Fruit fly (Drosophila melanogaster): Measurements from ENCODE around the gene CG1640.
A peak's percentile ranks its signal among the peaks of the same experiment; 100 is the strongest.

The CG1640 gene

DNA sequence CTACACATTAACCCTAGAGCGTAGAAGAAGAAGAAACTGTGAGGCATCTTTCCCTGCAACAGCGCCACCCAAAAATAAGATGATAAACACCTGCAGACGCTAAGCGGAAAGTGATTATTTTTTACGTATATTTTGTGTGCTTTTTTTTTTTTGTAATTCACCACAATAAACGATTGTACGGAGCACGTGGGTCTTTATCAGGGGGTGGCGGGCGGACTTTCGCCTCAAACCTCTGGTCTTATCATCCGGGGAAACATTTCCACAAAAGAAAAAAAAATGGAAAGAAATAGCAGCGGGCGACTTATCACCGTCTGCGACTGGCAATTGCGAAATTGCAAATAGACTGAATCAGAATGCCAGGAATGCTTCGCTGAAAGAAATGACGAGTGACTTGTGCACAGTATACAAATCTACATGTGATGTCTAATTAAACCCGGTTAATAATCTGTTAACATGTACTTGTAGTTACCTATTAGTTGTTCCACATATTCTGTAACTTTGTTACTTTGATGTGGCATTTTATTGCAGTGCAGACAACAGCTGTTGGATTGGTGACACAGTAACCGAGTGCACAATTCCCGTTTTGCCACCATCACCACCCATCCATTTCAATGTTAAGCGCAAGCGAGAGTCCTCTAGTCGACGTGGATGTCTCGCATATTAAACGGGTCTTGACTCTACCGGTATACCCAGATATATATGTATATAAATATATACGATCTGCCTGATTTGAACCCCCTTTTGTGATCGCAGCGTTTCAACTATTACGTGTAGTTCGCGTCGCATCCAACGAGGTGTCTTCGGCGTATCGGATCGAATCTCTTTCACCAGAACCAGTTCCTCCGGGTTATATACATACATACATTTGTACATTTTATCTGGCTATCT is 38.3 kb upstream of the CG1640 start (continued):
- peak; percentile 83 for TF ChIP-seq Hr39 (GFP tag; optimal IDR thresholded peaks at IDR 0.05)
- TF ChIP-seq esn (GFP tag; optimal IDR thresholded peaks at IDR 0.05): peak; percentile 89
- peak; percentile 84 for TF ChIP-seq Gug (GFP tag; IDR thresholded peaks at IDR 0.05)
- peak; percentile 2 for TF ChIP-seq CG9139 (GFP tag; optimal IDR thresholded peaks at IDR 0.05)
- peak; percentile 66 for TF ChIP-seq CG8319 (GFP tag; optimal IDR thresholded peaks at IDR 0.05)
- TF ChIP-seq fkh (GFP tag; optimal IDR thresholded peaks at IDR 0.05): no peak
- peak; percentile 82 for TF ChIP-seq Smox (GFP tag; optimal IDR thresholded peaks at IDR 0.05)
- TF ChIP-seq lz (GFP tag; optimal IDR thresholded peaks at IDR 0.05): peak; percentile 87
- peak; percentile 87 for TF ChIP-seq OdsH (GFP tag; optimal IDR thresholded peaks at IDR 0.05)
- no peak for TF ChIP-seq Hr38 (GFP tag; optimal IDR thresholded peaks at IDR 0.05)
- peak; percentile 84 for TF ChIP-seq CG10669 (GFP tag; optimal IDR thresholded peaks at IDR 0.05)
- peak; percentile 79 for TF ChIP-seq achi (GFP tag; optimal IDR thresholded peaks at IDR 0.05)
- peak; percentile 73 for TF ChIP-seq CG3032 (tag; optimal IDR thresholded peaks at IDR 0.05)
- TF ChIP-seq CG11902 (GFP tag; optimal IDR thresholded peaks at IDR 0.05): peak; percentile 69
- TF ChIP-seq CG6163 (GFP tag; IDR thresholded peaks at IDR 0.05): peak; percentile 93
- peak; percentile 89 for TF ChIP-seq Eip75B (GFP tag; optimal IDR thresholded peaks at IDR 0.05)
- TF ChIP-seq CG6808 (GFP tag; optimal IDR thresholded peaks at IDR 0.05): peak; percentile 68
- TF ChIP-seq Hr4 (GFP tag; optimal IDR thresholded peaks at IDR 0.05): peak; percentile 86
- TF ChIP-seq topi (GFP tag; optimal IDR thresholded peaks at IDR 0.05): peak; percentile 89
- TF ChIP-seq CG16779 (tag; optimal IDR thresholded peaks at IDR 0.05): peak; percentile 69

DNA sequence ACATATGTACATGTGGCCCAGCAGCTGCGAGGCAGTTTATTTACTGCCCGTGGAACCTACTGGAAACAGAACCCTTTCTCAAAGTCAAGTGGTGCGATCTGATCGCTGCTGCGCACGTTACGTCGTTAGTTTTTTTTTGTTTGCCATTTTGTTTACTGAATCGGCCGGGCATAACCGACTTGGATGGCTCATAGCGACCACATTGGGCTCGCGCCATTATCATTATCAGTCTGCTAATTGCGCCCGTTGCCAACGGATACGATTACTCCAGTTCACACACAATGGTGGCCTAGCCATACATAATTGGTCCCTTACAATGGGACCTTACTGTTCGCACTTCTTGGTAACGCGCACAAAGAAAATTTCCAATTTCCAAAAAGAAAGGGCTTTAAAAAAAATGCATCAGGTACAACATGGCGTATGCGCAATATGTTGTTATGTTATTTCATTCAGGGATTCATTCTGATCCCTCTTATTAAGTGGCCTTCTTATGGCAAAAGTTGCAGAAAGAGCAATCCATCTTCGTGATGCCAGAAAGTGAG is 37.6 kb upstream of the CG1640 start:
- peak; percentile 28 for TF ChIP-seq CG6792 (GFP tag; optimal IDR thresholded peaks at IDR 0.05)
- TF ChIP-seq CG6163 (GFP tag; IDR thresholded peaks at IDR 0.05): peak; percentile 29; the same call in 1 of the 3 replicates
- peak; percentile 78 for TF ChIP-seq Eip78C (GFP tag)
- TF ChIP-seq CG10669 (GFP tag; optimal IDR thresholded peaks at IDR 0.05): no peak
- no peak for TF ChIP-seq CG1621 (tag; optimal IDR thresholded peaks at IDR 0.05)
- peak; percentile 82 for TF ChIP-seq CG32006 (GFP tag; optimal IDR thresholded peaks at IDR 0.05)
- no peak for TF ChIP-seq CG16779 (tag; optimal IDR thresholded peaks at IDR 0.05)
- no peak for TF ChIP-seq Sox15 (GFP tag; optimal IDR thresholded peaks at IDR 0.05)
- TF ChIP-seq CG15336 (GFP tag; IDR thresholded peaks at IDR 0.05): no peak
- peak; percentile 35 for TF ChIP-seq net (GFP tag; optimal IDR thresholded peaks at IDR 0.05)
- peak; percentile 49 for TF ChIP-seq esn (GFP tag; optimal IDR thresholded peaks at IDR 0.05)
- TF ChIP-seq fkh (GFP tag; optimal IDR thresholded peaks at IDR 0.05): peak; percentile 75
- no peak for TF ChIP-seq Eip93F (GFP tag; optimal IDR thresholded peaks at IDR 0.05)
- peak; percentile 85 for TF ChIP-seq svp (GFP tag)
- TF ChIP-seq CG9139 (GFP tag; optimal IDR thresholded peaks at IDR 0.05): no peak
- no peak for TF ChIP-seq CG11762 (GFP tag; optimal IDR thresholded peaks at IDR 0.05; ENCODE audit: insufficient read depth)
- TF ChIP-seq CG4318 (GFP tag; optimal IDR thresholded peaks at IDR 0.05): peak; percentile 41
- no peak for TF ChIP-seq CG11902 (GFP tag; optimal IDR thresholded peaks at IDR 0.05)
- peak; percentile 22 for TF ChIP-seq Sox102F (GFP tag; optimal IDR thresholded peaks at IDR 0.05)
- TF ChIP-seq Smox (GFP tag; optimal IDR thresholded peaks at IDR 0.05): peak; percentile 17
- TF ChIP-seq CG7368 (GFP tag; optimal IDR thresholded peaks at IDR 0.05): peak; percentile 28
- TF ChIP-seq Hr38 (GFP tag; optimal IDR thresholded peaks at IDR 0.05): no peak
- TF ChIP-seq eg (GFP tag; IDR thresholded peaks at IDR 0.05): no peak
- TF ChIP-seq CG10631 (GFP tag; optimal IDR thresholded peaks at IDR 0.05): peak; percentile 39
- peak; percentile 46 for TF ChIP-seq topi (GFP tag; optimal IDR thresholded peaks at IDR 0.05)
- peak; percentile 42 for TF ChIP-seq lz (GFP tag; optimal IDR thresholded peaks at IDR 0.05)
- TF ChIP-seq CG6854 (GFP tag; optimal IDR thresholded peaks at IDR 0.05): no peak
- TF ChIP-seq CG8119 (GFP tag; IDR thresholded peaks at IDR 0.05): no peak
- peak; percentile 29 for TF ChIP-seq Hr39 (GFP tag; optimal IDR thresholded peaks at IDR 0.05)
- TF ChIP-seq CG6276 (GFP tag; optimal IDR thresholded peaks at IDR 0.05): peak; percentile 36
- TF ChIP-seq Ets96B (tag; optimal IDR thresholded peaks at IDR 0.05): peak; percentile 15
- peak; percentile 31 for TF ChIP-seq CG6808 (GFP tag; optimal IDR thresholded peaks at IDR 0.05)
- TF ChIP-seq CG8632 (GFP tag; optimal IDR thresholded peaks at IDR 0.05): peak; percentile 0
- TF ChIP-seq Blimp-1 (GFP tag; optimal IDR thresholded peaks at IDR 0.05): no peak
- peak; percentile 44 for TF ChIP-seq cyc (GFP tag; optimal IDR thresholded peaks at IDR 0.05)
- no peak for TF ChIP-seq CG8319 (GFP tag; optimal IDR thresholded peaks at IDR 0.05)
- 0 out of 2 replicates have a peak, but pooled peaks have one; percentile 17 for TF ChIP-seq Gug (GFP tag; IDR thresholded peaks at IDR 0.05)
- peak; percentile 42 for TF ChIP-seq pdm3 (GFP tag; optimal IDR thresholded peaks at IDR 0.05)
- peak; percentile 46 for TF ChIP-seq CG31627 (GFP tag; optimal IDR thresholded peaks at IDR 0.05)
- no peak for TF ChIP-seq fd85E (GFP tag; optimal IDR thresholded peaks at IDR 0.05)
- TF ChIP-seq OdsH (GFP tag; optimal IDR thresholded peaks at IDR 0.05): peak; percentile 37
